Worm (Caenorhabditis elegans): ENCODE results near the gene T25D3.3.

Gene T25D3.3

ce11 chrII:129770-130169 is 22.6 kb upstream of the T25D3.3 start:
- TF ChIP-seq R02D3.7 (tag; optimal IDR thresholded peaks at IDR 0.05) (no peak), elt-1 (tag; optimal IDR thresholded peaks at IDR 0.05) (no peak), hmg-11 (tag; optimal IDR thresholded peaks at IDR 0.05) (no peak), unc-39 (tag; optimal IDR thresholded peaks at IDR 0.05) (no peak), elt-2 (tag; optimal IDR thresholded peaks at IDR 0.05) (no peak), skn-1 (tag; optimal IDR thresholded peaks at IDR 0.05) (no peak), nhr-23 (tag; optimal IDR thresholded peaks at IDR 0.05) (no peak)

DNA sequence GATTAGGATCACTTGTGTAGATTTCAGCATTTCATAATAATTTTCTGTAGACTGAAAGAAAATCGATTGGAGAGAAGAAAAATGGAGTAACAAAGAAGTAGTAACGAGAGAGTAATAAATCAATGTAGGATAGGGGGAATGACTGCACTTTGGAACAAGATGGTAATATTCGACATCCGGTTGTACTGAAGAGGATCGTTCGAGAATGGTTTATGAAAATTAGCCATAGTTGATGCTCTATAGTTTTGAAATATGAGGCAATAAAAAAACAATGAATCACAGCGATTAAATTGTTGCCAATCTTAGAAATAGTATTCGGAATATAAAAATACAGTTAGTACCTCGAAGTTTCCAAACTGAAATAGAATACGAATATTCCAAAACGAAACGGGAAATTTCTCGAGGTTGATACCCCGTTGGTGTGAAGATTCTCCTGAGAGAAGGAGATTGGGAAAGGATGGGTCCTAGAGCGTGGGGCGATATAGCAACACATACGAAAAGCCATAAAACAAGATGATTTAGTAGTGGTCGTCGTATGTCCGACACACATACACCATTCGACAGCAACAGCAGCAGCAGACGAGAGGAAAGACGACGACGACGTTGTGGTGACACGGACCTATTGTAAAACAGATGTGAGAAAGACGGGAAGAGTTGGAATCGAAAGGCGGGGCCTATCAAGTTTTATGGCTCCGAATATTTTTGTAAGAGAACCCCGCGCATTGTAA is 18.7 kb upstream of the T25D3.3 start, which contains the start of gene cwn-1:
Gene cwn-1 (minus strand): TSS at position 51 of the 728 bp plus-strand sequence.
- TF ChIP-seq egl-27 (tag; optimal IDR thresholded peaks at IDR 0.05) (no peak), nhr-77 (tag; optimal IDR thresholded peaks at IDR 0.05) (no peak), egl-5 (tag; optimal IDR thresholded peaks at IDR 0.05) (peak; percentile 68), daf-12 (tag; optimal IDR thresholded peaks at IDR 0.05) (no peak), nhr-12 (tag; optimal IDR thresholded peaks at IDR 0.05) (no peak)

DNA sequence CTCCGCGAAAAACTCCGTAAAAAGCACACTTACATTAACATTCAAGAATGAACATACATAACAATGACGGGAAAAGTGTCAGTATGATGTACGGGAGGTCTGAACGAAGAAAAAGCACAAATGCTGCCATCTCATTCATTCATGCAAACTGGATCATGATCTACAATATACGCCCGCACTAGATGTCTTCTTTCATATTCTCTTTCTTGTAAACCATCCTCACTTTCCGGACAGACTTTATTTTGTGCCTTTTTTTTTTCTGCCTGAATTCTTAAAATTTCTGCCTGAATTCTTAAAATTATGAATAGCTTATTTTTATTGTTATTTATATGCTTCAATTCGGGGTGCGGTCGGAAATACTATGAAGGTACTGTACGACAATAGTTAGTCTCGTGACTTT is 17.2 kb upstream of the T25D3.3 start, which contains the start of gene K10B4.1:
Gene K10B4.1 (plus strand): TSS at position 301 of the 400 bp plus-strand sequence.
- TF ChIP-seq ZK546.5 (tag; optimal IDR thresholded peaks at IDR 0.05) (no peak), skn-1 (tag; optimal IDR thresholded peaks at IDR 0.05) (no peak), fos-1 (tag; optimal IDR thresholded peaks at IDR 0.05) (no peak), ztf-4 (tag; optimal IDR thresholded peaks at IDR 0.05) (no peak), aly-2 (tag; optimal IDR thresholded peaks at IDR 0.05) (no peak), unc-62 (GFP tag; optimal IDR thresholded peaks at IDR 0.05) (no peak), eor-1 (tag; optimal IDR thresholded peaks at IDR 0.05) (no peak), ceh-82 (tag; optimal IDR thresholded peaks at IDR 0.05) (no peak), hmg-11 (tag; optimal IDR thresholded peaks at IDR 0.05) (no peak), unc-39 (tag; optimal IDR thresholded peaks at IDR 0.05) (no peak), ceh-16 (tag; optimal IDR thresholded peaks at IDR 0.05) (no peak), snpc-4 (tag; optimal IDR thresholded peaks at IDR 0.05) (no peak), elt-2 (tag; optimal IDR thresholded peaks at IDR 0.05) (no peak), elt-1 (tag; optimal IDR thresholded peaks at IDR 0.05) (no peak), nfya-1 (tag; optimal IDR thresholded peaks at IDR 0.05; ENCODE audit: insufficient read depth) (no peak)

- TF ChIP-seq mml-1 (tag; optimal IDR thresholded peaks at IDR 0.05) = no peak
- no peak for TF ChIP-seq snpc-4 (tag; optimal IDR thresholded peaks at IDR 0.05)
- TF ChIP-seq elt-2 (tag; optimal IDR thresholded peaks at IDR 0.05) = peak; percentile 17
Observed at ce11 chrII:146933-147332, 5.5 kb upstream of the T25D3.3 start, which contains the start of gene T25D3.4. Gene T25D3.4, plus strand, starts transcription at chrII:147233.

DNA sequence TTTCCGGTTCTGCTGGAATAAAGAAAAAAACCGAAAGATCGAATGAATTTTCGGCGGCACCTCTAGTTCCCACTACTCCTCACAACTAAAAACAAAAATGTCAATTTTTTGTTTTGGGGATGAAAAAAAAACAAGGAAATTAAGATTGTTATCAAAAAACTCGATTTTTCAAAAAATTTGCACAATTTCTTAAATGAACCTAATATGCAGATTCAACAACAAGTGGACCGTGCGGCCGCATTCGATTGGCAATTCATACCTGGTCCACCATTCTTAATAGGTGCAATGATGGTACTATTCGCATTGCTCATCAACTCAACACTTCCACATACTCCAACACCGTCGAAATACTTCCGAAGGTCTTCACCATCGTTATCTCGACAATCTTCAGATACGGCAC is 888 bp upstream of the T25D3.3 start:
- TF ChIP-seq mml-1 (tag; optimal IDR thresholded peaks at IDR 0.05) (no peak), elt-1 (tag; optimal IDR thresholded peaks at IDR 0.05) (no peak), lin-39 (tag; optimal IDR thresholded peaks at IDR 0.05) (no peak), nfya-1 (tag; optimal IDR thresholded peaks at IDR 0.05; ENCODE audit: insufficient read depth) (no peak), aly-2 (tag; optimal IDR thresholded peaks at IDR 0.05) (no peak), ama-1 (optimal IDR thresholded peaks at IDR 0.05) (no peak), eor-1 (tag; optimal IDR thresholded peaks at IDR 0.05) (no peak), egl-27 (tag; optimal IDR thresholded peaks at IDR 0.05) (no peak), hmg-11 (tag; optimal IDR thresholded peaks at IDR 0.05) (no peak), fos-1 (tag; optimal IDR thresholded peaks at IDR 0.05) (no peak), ceh-28 (tag; optimal IDR thresholded peaks at IDR 0.05) (no peak), nhr-12 (tag; optimal IDR thresholded peaks at IDR 0.05) (no peak), lin-15B (tag; optimal IDR thresholded peaks at IDR 0.05) (no peak), nhr-67 (tag; optimal IDR thresholded peaks at IDR 0.05) (no peak)

ce11 chrII:155904-156303 is 3.5 kb downstream of the T25D3.3 start, which contains the start of gene mrpl-28:
Gene mrpl-28, minus strand, starts transcription at chrII:156009.
- TF ChIP-seq ztf-11 (tag; optimal IDR thresholded peaks at IDR 0.05) (no peak), snpc-4 (tag; optimal IDR thresholded peaks at IDR 0.05) (peak; percentile 84), pqm-1 (tag; optimal IDR thresholded peaks at IDR 0.05) (peak; percentile 38), ceh-9 (tag; optimal IDR thresholded peaks at IDR 0.05) (no peak), ZK546.5 (tag; optimal IDR thresholded peaks at IDR 0.05) (no peak), ceh-28 (tag; optimal IDR thresholded peaks at IDR 0.05) (peak; percentile 77), skn-1 (tag; optimal IDR thresholded peaks at IDR 0.05) (peak; percentile 14), ama-1 (optimal IDR thresholded peaks at IDR 0.05) (no peak), elt-1 (tag; optimal IDR thresholded peaks at IDR 0.05) (peak; percentile 16), zag-1 (tag; optimal IDR thresholded peaks at IDR 0.05) (peak; percentile 16), lin-15B (tag; optimal IDR thresholded peaks at IDR 0.05) (peak; percentile 98), lsy-12 (tag; optimal IDR thresholded peaks at IDR 0.05) (peak; percentile 87), nhr-43 (tag; optimal IDR thresholded peaks at IDR 0.05; ENCODE audit: poor library complexity, severe bottlenecking) (peak; percentile 85), nhr-25 (tag; optimal IDR thresholded peaks at IDR 0.05) (peak; percentile 89), elt-3 (tag; optimal IDR thresholded peaks at IDR 0.05) (no peak), nhr-77 (tag; optimal IDR thresholded peaks at IDR 0.05) (peak; percentile 73), ceh-82 (tag; optimal IDR thresholded peaks at IDR 0.05) (peak; percentile 92), nhr-23 (tag; optimal IDR thresholded peaks at IDR 0.05) (peak; percentile 95), jun-1 (tag; optimal IDR thresholded peaks at IDR 0.05) (peak; percentile 73), pha-4 (tag; optimal IDR thresholded peaks at IDR 0.05) (peak; percentile 99), lin-39 (tag; optimal IDR thresholded peaks at IDR 0.05) (peak; percentile 85), hmg-11 (tag; optimal IDR thresholded peaks at IDR 0.05) (peak; percentile 92), nhr-28 (tag; optimal IDR thresholded peaks at IDR 0.05) (no peak), elt-2 (tag; optimal IDR thresholded peaks at IDR 0.05) (peak; percentile 66)
